Fruit fly (Drosophila melanogaster) whole organism, embryonic: Measurements from ENCODE around the gene Hsp110.

Source experiments
- Aef1 ChIP-seq: fragments of 200-800 bp; sonication (Bioruptor generic); IDR thresholded peaks from 3 replicates; pipeline ENCODE4 v1.3.6; 2022; ENCODE audit warnings: missing biosample characterization, missing genetic modification characterization
- C15 ChIP-seq: fragments of 200-800 bp; sonication (Bioruptor generic); IDR thresholded peaks from 3 replicates; pipeline ENCODE4 v1.3.6; 2022; ENCODE audit warnings: missing biosample characterization, missing genetic modification characterization
- CG10366 ChIP-seq: fragments of 200-800 bp; sonication (Bioruptor generic); IDR thresholded peaks from 2 replicates; pipeline ENCODE4 v1.3.6; 2022; ENCODE audit warnings: missing biosample characterization, missing genetic modification characterization
- CG10654 ChIP-seq: fragments of 200-800 bp; sonication (Bioruptor generic); optimal IDR thresholded peaks from 2 replicates; lab custom pipeline; 2016; ENCODE audit warnings: missing biosample characterization, missing genetic modification characterization
- CG11085 ChIP-seq: fragments of 200-800 bp; sonication (Bioruptor generic); IDR thresholded peaks from 2 replicates; pipeline ENCODE4 v1.3.6; 2022; ENCODE audit warnings: missing biosample characterization, missing genetic modification characterization
- CG11456 ChIP-seq: fragments of 200-800 bp; sonication (Bioruptor generic); IDR thresholded peaks from 3 replicates; pipeline ENCODE4 v1.3.6; 2022; ENCODE audit warnings: missing biosample characterization, missing genetic modification characterization
- CG1233 ChIP-seq: fragments of 200-800 bp; sonication (Bioruptor generic); optimal IDR thresholded peaks from 4 replicates; lab custom pipeline; 2018; ENCODE audit warnings: missing biosample characterization, mild to moderate bottlenecking, missing genetic modification characterization
- CG12391 ChIP-seq: fragments of 200-800 bp; sonication (Bioruptor generic); optimal IDR thresholded peaks from 3 replicates; lab custom pipeline; 2018; ENCODE audit warnings: missing biosample characterization, mild to moderate bottlenecking, missing genetic modification characterization, moderate library complexity
- CG12744 ChIP-seq: fragments of 200-800 bp; sonication (Bioruptor generic); optimal IDR thresholded peaks from 2 replicates; lab custom pipeline; 2016; ENCODE audit warnings: missing biosample characterization, missing genetic modification characterization
- CG14667 ChIP-seq: fragments of 200-800 bp; sonication (Bioruptor generic); IDR thresholded peaks from 2 replicates; pipeline ENCODE4 v1.3.6; 2022; ENCODE audit warnings: missing biosample characterization, missing genetic modification characterization
- CG15011 ChIP-seq: fragments of 200-800 bp; sonication (Bioruptor generic); optimal IDR thresholded peaks from 3 replicates; lab custom pipeline; 2018; ENCODE audit warnings: missing biosample characterization, mild to moderate bottlenecking, missing genetic modification characterization
- CG1602 ChIP-seq: fragments of 200-800 bp; sonication (Bioruptor generic); optimal IDR thresholded peaks from 3 replicates; lab custom pipeline; 2016; ENCODE audit warnings: missing biosample characterization, missing genetic modification characterization
- CG16815 ChIP-seq: fragments of 200-800 bp; sonication (Bioruptor generic); optimal IDR thresholded peaks from 3 replicates; lab custom pipeline; 2017; ENCODE audit warnings: missing biosample characterization, mild to moderate bottlenecking, missing genetic modification characterization
- CG17829 ChIP-seq: fragments of 200-800 bp; optimal IDR thresholded peaks from 2 replicates; lab custom pipeline; 2019; ENCODE audit warnings: missing biosample characterization, mild to moderate bottlenecking, missing genetic modification characterization, moderate library complexity
- CG30431 ChIP-seq: fragments of 200-800 bp; sonication (Bioruptor generic); optimal IDR thresholded peaks from 2 replicates; lab custom pipeline; 2017; ENCODE audit warnings: missing biosample characterization, missing genetic modification characterization
- CG31224 ChIP-seq: fragments of 200-800 bp; sonication (Bioruptor generic); IDR thresholded peaks from 2 replicates; pipeline ENCODE4 v1.3.6; 2022; ENCODE audit warnings: missing biosample characterization, missing genetic modification characterization
- CG32767 ChIP-seq: fragments of 200-800 bp; sonication (Bioruptor generic); IDR thresholded peaks from 2 replicates; pipeline ENCODE4 v1.3.6; 2022; ENCODE audit warnings: missing biosample characterization, missing genetic modification characterization
- CG33213 ChIP-seq: fragments of 200-800 bp; sonication (Bioruptor generic); optimal IDR thresholded peaks from 3 replicates; lab custom pipeline; 2016; ENCODE audit warnings: missing biosample characterization, missing genetic modification characterization
- CG4617 ChIP-seq: fragments of 200-800 bp; sonication (Bioruptor generic); optimal IDR thresholded peaks from 3 replicates; lab custom pipeline; 2016; ENCODE audit warnings: missing biosample characterization, missing genetic modification characterization, borderline replicate concordance
- CG6175 ChIP-seq: fragments of 200-800 bp; sonication (Bioruptor generic); IDR thresholded peaks from 3 replicates; pipeline ENCODE4 v1.3.6; 2022; ENCODE audit warnings: missing biosample characterization, missing genetic modification characterization
- CG6654 ChIP-seq: fragments of 200-800 bp; sonication (Bioruptor generic); optimal IDR thresholded peaks from 2 replicates; lab custom pipeline; 2017; ENCODE audit warnings: missing biosample characterization, mild to moderate bottlenecking, missing genetic modification characterization
- CG6689 ChIP-seq: fragments of 200-800 bp; sonication (Bioruptor generic); IDR thresholded peaks from 2 replicates; pipeline ENCODE4 v1.3.6; 2022; ENCODE audit warnings: missing biosample characterization, missing genetic modification characterization
- CG7556 ChIP-seq: fragments of 200-800 bp; sonication (Bioruptor generic); optimal IDR thresholded peaks from 2 replicates; lab custom pipeline; 2017; ENCODE audit warnings: missing biosample characterization, mild to moderate bottlenecking, missing genetic modification characterization
- CG7839 ChIP-seq: fragments of 200-800 bp; sonication (Bioruptor generic); optimal IDR thresholded peaks from 3 replicates; lab custom pipeline; 2018; ENCODE audit warnings: missing biosample characterization, mild to moderate bottlenecking, missing genetic modification characterization, moderate library complexity
- CG9797 ChIP-seq: fragments of 200-800 bp; sonication (Bioruptor generic); optimal IDR thresholded peaks from 3 replicates; lab custom pipeline; 2018; ENCODE audit warnings: missing biosample characterization, mild to moderate bottlenecking, missing genetic modification characterization
- CHES-1-like ChIP-seq: fragments of 200-800 bp; sonication (Bioruptor generic); optimal IDR thresholded peaks from 2 replicates; lab custom pipeline; 2016; ENCODE audit warnings: missing biosample characterization, missing genetic modification characterization
- Dbx ChIP-seq: fragments of 200-800 bp; sonication (Bioruptor generic); IDR thresholded peaks from 3 replicates; pipeline ENCODE4 v1.3.6; 2022; ENCODE audit warnings: missing biosample characterization, missing genetic modification characterization
- Dp ChIP-seq: fragments of 200-800 bp; sonication (Bioruptor generic); optimal IDR thresholded peaks from 2 replicates; lab custom pipeline; 2018; ENCODE audit warnings: missing biosample characterization, mild to moderate bottlenecking, missing genetic modification characterization, moderate library complexity
- Drgx ChIP-seq: fragments of 200-800 bp; sonication (Bioruptor generic); IDR thresholded peaks from 2 replicates; pipeline ENCODE4 v1.3.6; 2022; ENCODE audit warnings: missing biosample characterization, missing genetic modification characterization
- HLH3B ChIP-seq: fragments of 200-800 bp; sonication (Bioruptor generic); IDR thresholded peaks from 2 replicates; pipeline ENCODE4 v1.3.6; 2022; ENCODE audit warnings: missing biosample characterization, missing genetic modification characterization
- Lpt ChIP-seq: fragments of >200 bp; optimal IDR thresholded peaks from 2 replicates; lab custom pipeline; 2018; ENCODE audit warnings: missing biosample characterization, missing genetic modification characterization
- Mad ChIP-seq: fragments of 200-800 bp; sonication (Bioruptor generic); optimal IDR thresholded peaks from 2 replicates; lab custom pipeline; 2016; ENCODE audit warnings: missing biosample characterization, missing genetic modification characterization
- Mes4 ChIP-seq: fragments of 200-800 bp; sonication (Bioruptor generic); optimal IDR thresholded peaks from 2 replicates; lab custom pipeline; 2016; ENCODE audit warnings: missing biosample characterization, missing genetic modification characterization
- Neu2 ChIP-seq: fragments of 200-800 bp; sonication (Bioruptor generic); optimal IDR thresholded peaks from 3 replicates; lab custom pipeline; 2016; ENCODE audit warnings: missing biosample characterization, missing genetic modification characterization, borderline replicate concordance
- Side ChIP-seq: fragments of 200-800 bp; sonication (Bioruptor generic); optimal IDR thresholded peaks from 2 replicates; lab custom pipeline; 2016; ENCODE audit warnings: missing biosample characterization, missing genetic modification characterization
- Ssrp ChIP-seq: fragments of 200-800 bp; sonication (Bioruptor generic); optimal IDR thresholded peaks from 2 replicates; lab custom pipeline; 2018; ENCODE audit warnings: missing biosample characterization, mild to moderate bottlenecking, missing genetic modification characterization, moderate library complexity
- ac ChIP-seq: fragments of 200-800 bp; sonication (Bioruptor generic); optimal IDR thresholded peaks from 3 replicates; lab custom pipeline; 2017; ENCODE audit warnings: missing biosample characterization, mild to moderate bottlenecking, missing genetic modification characterization
- br ChIP-seq: fragments of >200 bp; optimal IDR thresholded peaks from 2 replicates; lab custom pipeline; 2017
- btn ChIP-seq: fragments of 200-800 bp; sonication (Bioruptor generic); optimal IDR thresholded peaks from 2 replicates; lab custom pipeline; 2016; ENCODE audit warnings: missing biosample characterization, missing genetic modification characterization
- caup ChIP-seq: fragments of 200-800 bp; sonication (Bioruptor generic); optimal IDR thresholded peaks from 3 replicates; lab custom pipeline; 2017; ENCODE audit warnings: missing biosample characterization, mild to moderate bottlenecking, missing genetic modification characterization, moderate library complexity; ENCODE audit not compliant: severe bottlenecking
- chif ChIP-seq, 2 experiments: fragments of 200-800 bp; sonication (Bioruptor generic); optimal IDR thresholded peaks; 3 replicates each; lab custom pipeline; 2016; ENCODE audit warnings: missing biosample characterization in 2 of 2, missing genetic modification characterization in 2 of 2
- ci ChIP-seq: fragments of 200-800 bp; sonication (Bioruptor generic); IDR thresholded peaks from 3 replicates; pipeline ENCODE4 v1.3.6; 2022; ENCODE audit warnings: missing biosample characterization, missing genetic modification characterization
- grn ChIP-seq: fragments of 200-800 bp; sonication (Bioruptor generic); optimal IDR thresholded peaks from 3 replicates; lab custom pipeline; 2017; ENCODE audit warnings: missing biosample characterization, missing genetic modification characterization
- jumu ChIP-seq: fragments of 200-800 bp; sonication (Bioruptor generic); optimal IDR thresholded peaks from 3 replicates; lab custom pipeline; 2016; ENCODE audit warnings: missing biosample characterization, missing genetic modification characterization
- lbe ChIP-seq: fragments of 200-800 bp; sonication (Bioruptor generic); optimal IDR thresholded peaks from 2 replicates; lab custom pipeline; 2016; ENCODE audit warnings: missing biosample characterization, mild to moderate bottlenecking, missing genetic modification characterization
- maf-S ChIP-seq: fragments of 200-800 bp; sonication (Bioruptor generic); optimal IDR thresholded peaks from 2 replicates; lab custom pipeline; 2016; ENCODE audit warnings: missing biosample characterization, missing genetic modification characterization
- sens ChIP-seq: fragments of 200-800 bp; sonication (Bioruptor generic); peaks from one replicate; lab custom pipeline; 2016; ENCODE audit warnings: missing biosample characterization, missing genetic modification characterization
- shn ChIP-seq: fragments of 200-800 bp; sonication (Bioruptor generic); optimal IDR thresholded peaks from 3 replicates; lab custom pipeline; 2016; ENCODE audit warnings: missing biosample characterization, missing genetic modification characterization
- slou ChIP-seq: fragments of 200-800 bp; sonication (Bioruptor generic); optimal IDR thresholded peaks from 3 replicates; lab custom pipeline; 2016; ENCODE audit warnings: missing biosample characterization, missing genetic modification characterization
- trh ChIP-seq: fragments of 200-800 bp; sonication (Bioruptor generic); optimal IDR thresholded peaks from 2 replicates; lab custom pipeline; 2016; ENCODE audit warnings: missing biosample characterization, missing genetic modification characterization
- z ChIP-seq: fragments of 200-800 bp; sonication (Bioruptor generic); IDR thresholded peaks from 3 replicates; pipeline ENCODE4 v1.3.6; 2022; ENCODE audit warnings: missing biosample characterization, missing genetic modification characterization
- zen ChIP-seq: fragments of 200-800 bp; sonication (Bioruptor generic); optimal IDR thresholded peaks from 3 replicates; lab custom pipeline; 2018; ENCODE audit warnings: missing biosample characterization, mild to moderate bottlenecking, missing genetic modification characterization, moderate library complexity

The Hsp110 gene

DNA sequence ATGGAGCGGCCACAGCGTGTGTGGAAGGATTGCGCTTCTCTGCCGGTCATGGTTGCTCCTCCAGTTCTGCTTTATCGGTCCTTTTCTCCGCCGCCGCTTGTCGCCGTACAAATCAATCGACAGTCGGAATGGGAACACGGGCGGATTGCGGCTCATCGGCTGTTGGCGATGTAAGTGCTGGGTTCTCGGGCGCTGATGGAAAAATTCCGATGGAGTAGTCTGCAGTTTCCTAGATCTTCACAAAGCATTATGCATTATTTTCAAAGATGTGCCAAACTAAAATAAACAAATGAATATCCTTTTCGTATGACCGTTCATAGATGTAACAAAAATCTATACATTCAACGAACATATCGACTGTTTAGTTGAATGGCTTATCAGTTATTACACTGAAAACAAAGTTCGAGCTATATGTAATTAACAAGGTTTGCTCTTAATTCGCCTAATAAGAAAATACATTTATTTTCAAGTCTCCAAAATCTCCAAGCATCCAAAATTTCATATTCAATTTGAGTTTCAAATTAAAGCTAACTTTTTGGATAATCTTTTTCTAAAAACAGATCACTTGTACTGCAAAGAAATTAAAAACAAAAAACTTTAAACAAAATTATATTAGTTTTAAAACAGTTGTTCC is 12.9 kb downstream of the Hsp110 start, which contains the start of gene Neurl4 (continued):
- TF ChIP-seq btn (GFP tag; lab: Kevin White, UChicago) (no peak), CG7556 (GFP tag; lab: Kevin White, UChicago) (peak; percentile 32), Mes4 (GFP tag; lab: Kevin White, UChicago) (peak; percentile 64), ci (peak; percentile 91), Neu2 (no peak), CG1602 (GFP tag; lab: Kevin White, UChicago) (peak; percentile 68), CG6175 (GFP tag; lab: Robert Waterston, UW) (no peak), CG14667 (GFP tag; lab: Robert Waterston, UW) (no peak), Side (GFP tag; lab: Kevin White, UChicago) (peak; percentile 23), CG33213 (peak; percentile 21), zen (peak; percentile 69), CG32767 (peak; percentile 63; the same call in 1 of the 2 replicates), br (lab: Kevin White, UChicago) (no peak), slou (GFP tag; lab: Kevin White, UChicago) (no peak), chif (GFP tag; optimal IDR thresholded peaks at IDR 0.05; lab: Kevin White, UChicago) (peak; percentile 10 to 74), CG6689 (GFP tag; lab: Robert Waterston, UW) (peak; percentile 59), C15 (GFP tag; lab: Robert Waterston, UW) (no peak), shn (GFP tag; lab: Kevin White, UChicago) (peak; percentile 67), CG7839 (tag; lab: Kevin White, UChicago) (peak; percentile 81), Ssrp (tag; lab: Kevin White, UChicago) (peak; percentile 80), CG15011 (GFP tag; lab: Kevin White, UChicago) (peak; percentile 24), Lpt (GFP tag; lab: Kevin White, UChicago) (no peak), jumu (GFP tag; lab: Kevin White, UChicago) (peak; percentile 55), CG11085 (no peak), CG4617 (peak; percentile 26), CG16815 (peak; percentile 50), Mad (GFP tag; lab: Kevin White, UChicago) (peak; percentile 22), sens (GFP tag; lab: Kevin White, UChicago) (peak; percentile 92), CG17829 (tag; lab: Kevin White, UChicago) (peak; percentile 56), Dbx (GFP tag; lab: Robert Waterston, UW) (peak; percentile 68; the same call in 2 of the 3 replicates), ac (GFP tag; lab: Kevin White, UChicago) (no peak), CG12744 (GFP tag; lab: Kevin White, UChicago) (peak; percentile 48), z (no peak), CG1233 (peak; percentile 78), CG10654 (peak; percentile 42), CG11456 (peak; percentile 76; the same call in 2 of the 3 replicates), HLH3B (GFP tag; lab: Robert Waterston, UW) (peak; percentile 58), Drgx (GFP tag; lab: Robert Waterston, UW) (peak; percentile 76), Dp (GFP tag; lab: Kevin White, UChicago) (peak; percentile 1), grn (no peak), CG6654 (GFP tag; lab: Kevin White, UChicago) (no peak), caup (GFP tag; lab: Kevin White, UChicago) (no peak), CG30431 (GFP tag; lab: Kevin White, UChicago) (peak; percentile 53), CG31224 (GFP tag; lab: Robert Waterston, UW) (no peak), maf-S (GFP tag; lab: Kevin White, UChicago) (peak; percentile 42), CG10366 (GFP tag; lab: Robert Waterston, UW) (peak; percentile 75), CG9797 (GFP tag; lab: Kevin White, UChicago) (peak; percentile 19), CG12391 (tag; lab: Kevin White, UChicago) (peak; percentile 87), Aef1 (GFP tag; lab: Robert Waterston, UW) (peak; percentile 60; the same call in 2 of the 3 replicates), trh (GFP tag; lab: Kevin White, UChicago) (peak; percentile 45), lbe (GFP tag; lab: Kevin White, UChicago) (no peak), CHES-1-like (GFP tag; lab: Kevin White, UChicago) (peak; percentile 67)
